Worm (Caenorhabditis elegans) whole organism, L1 larva: ENCODE data around the gene nekl-3.

Experiments used
- ama-1 ChIP-seq: fragments of 150-350 bp; optimal IDR thresholded peaks from 2 replicates; lab custom pipeline; 2014
- lin-13 ChIP-seq: fragments of 150-350 bp; optimal IDR thresholded peaks from 2 replicates; lab custom pipeline; 2014; ENCODE audit warnings: missing biosample characterization, missing genetic modification reagents, missing genetic modification characterization
- lin-39 ChIP-seq: fragments of 150-350 bp; optimal IDR thresholded peaks from 2 replicates; lab custom pipeline; 2014; ENCODE audit warnings: missing biosample characterization, missing genetic modification reagents, missing genetic modification characterization
- mab-9 ChIP-seq: fragments of 200-800 bp; sonication (Bioruptor generic); IDR thresholded peaks from 2 replicates; pipeline ENCODE4 v1.3.6; 2022; ENCODE audit warnings: missing genetic modification reagents, missing genetic modification characterization, missing compliant biosample characterization
- nhr-11 ChIP-seq: fragments of 150-350 bp; optimal IDR thresholded peaks from 2 replicates; lab custom pipeline; 2014; ENCODE audit warnings: missing biosample characterization, missing genetic modification characterization
- nhr-85 ChIP-seq: sonication (generic microtip); peaks from one replicate; lab custom pipeline; 2016; ENCODE audit warnings: missing genetic modification characterization, inconsistent platforms, missing compliant biosample characterization
- pag-3 ChIP-seq: sonication (generic microtip); optimal IDR thresholded peaks from 2 replicates; lab custom pipeline; 2017; ENCODE audit warnings: missing genetic modification characterization, mild to moderate bottlenecking, missing compliant biosample characterization, antibody characterized with exemption, borderline replicate concordance; ENCODE audit not compliant: insufficient read depth
- skn-1 ChIP-seq: fragments of 150-350 bp; optimal IDR thresholded peaks from 2 replicates; lab custom pipeline; 2014; ENCODE audit warnings: missing biosample characterization, missing genetic modification characterization
- snpc-4 ChIP-seq: fragments of 150-350 bp; optimal IDR thresholded peaks from 2 replicates; lab custom pipeline; 2014; ENCODE audit warnings: missing biosample characterization, missing genetic modification characterization
- unc-30 ChIP-seq: sonication (generic microtip); optimal IDR thresholded peaks from 2 replicates; lab custom pipeline; 2017; ENCODE audit warnings: missing biosample characterization, missing genetic modification characterization
- unc-62 ChIP-seq: fragments of 150-350 bp; optimal IDR thresholded peaks from 2 replicates; lab custom pipeline; 2014; ENCODE audit warnings: missing biosample characterization, missing genetic modification reagents, missing genetic modification characterization
- unc-98 ChIP-seq: fragments of 200-800 bp; sonication (Bioruptor generic); IDR thresholded peaks from 2 replicates; pipeline ENCODE4 v1.3.6; 2022; ENCODE audit warnings: missing genetic modification characterization, missing compliant biosample characterization
- zag-1 ChIP-seq: fragments of 150-350 bp; optimal IDR thresholded peaks from 2 replicates; lab custom pipeline; 2014; ENCODE audit warnings: missing biosample characterization, missing genetic modification characterization

ce11 chrX:12341338-12341737 is 49.9 kb downstream of the nekl-3 start, which contains the start of gene zig-2:
- no peak for TF ChIP-seq unc-30 (tag; lab: Kevin White, UChicago)
- TF ChIP-seq zag-1 (tag; lab: Kevin White, UChicago), result no peak
- TF ChIP-seq skn-1 (tag; lab: Kevin White, UChicago), result no peak
- no peak for TF ChIP-seq unc-62 (GFP tag; lab: Kevin White, UChicago)
- TF ChIP-seq unc-98 (GFP tag; lab: Robert Waterston, UW), result no peak
- TF ChIP-seq nhr-85 (tag; lab: Kevin White, UChicago), result no peak
- TF ChIP-seq lin-39 (tag; lab: Kevin White, UChicago), result no peak
- no peak for TF ChIP-seq ama-1 (lab: Kevin White, UChicago)
- no peak for TF ChIP-seq lin-13 (GFP tag; lab: Kevin White, UChicago)
- no peak for TF ChIP-seq pag-3 (tag; lab: Kevin White, UChicago)
- no peak for TF ChIP-seq nhr-11 (tag; lab: Kevin White, UChicago)
- TF ChIP-seq mab-9 (GFP tag; lab: Robert Waterston, UW), result no peak
- no peak for TF ChIP-seq snpc-4
